Worm (Caenorhabditis elegans): ENCODE measurements around the gene eif-2Bgamma.

eif-2Bgamma gene

ce11 chrII:7001405-7001804 is 34.0 kb upstream of the eif-2Bgamma start (continued):
- TF ChIP-seq B0035.1 (tag; optimal IDR thresholded peaks at IDR 0.05) (peak; percentile 16), ztf-25 (GFP tag; IDR thresholded peaks at IDR 0.05) (peak; percentile 95), lin-26 (GFP tag; IDR thresholded peaks at IDR 0.05) (peak; percentile 98), chd-7 (tag; optimal IDR thresholded peaks at IDR 0.05) (peak; percentile 49), snpc-4 (GFP tag; optimal IDR thresholded peaks at IDR 0.05) (peak; percentile 6), snpc-4 (tag; optimal IDR thresholded peaks at IDR 0.05) (peak in 2 of 4 experiments; percentile 28 to 56), athp-1 (tag; optimal IDR thresholded peaks at IDR 0.05) (peak; percentile 63), ceh-40 (GFP tag; IDR thresholded peaks at IDR 0.05) (peak; percentile 74; the same call in 1 of the 2 replicates), F33H1.4 (GFP tag; IDR thresholded peaks at IDR 0.05) (peak; percentile 52)

- no peak for TF ChIP-seq ekl-4 (GFP tag; IDR thresholded peaks at IDR 0.05)
- TF ChIP-seq bed-1 (GFP tag; IDR thresholded peaks at IDR 0.05) = no peak
- TF ChIP-seq F23B12.7 (tag; optimal IDR thresholded peaks at IDR 0.05; ENCODE audit: insufficient read depth) = no peak
- TF ChIP-seq ztf-25 (GFP tag; IDR thresholded peaks at IDR 0.05) = no peak
- TF ChIP-seq nhr-80 (tag; optimal IDR thresholded peaks at IDR 0.05) = no peak
- TF ChIP-seq lir-1 (GFP tag; conservative IDR thresholded peaks at IDR 0.05) = no peak
- TF ChIP-seq hlh-12 (tag; optimal IDR thresholded peaks at IDR 0.05) = no peak
- no peak for TF ChIP-seq Y95B8A.8 (GFP tag; IDR thresholded peaks at IDR 0.05)
- TF ChIP-seq lin-35 (GFP tag; optimal IDR thresholded peaks at IDR 0.05) = no peak
- TF ChIP-seq unc-62 (GFP tag; optimal IDR thresholded peaks at IDR 0.05) = no peak
- TF ChIP-seq ztf-18 (tag; optimal IDR thresholded peaks at IDR 0.05) = no peak
- TF ChIP-seq tbp1 (GFP tag; optimal IDR thresholded peaks at IDR 0.05) = no peak
- no peak for TF ChIP-seq Y67H2A.10 (GFP tag; conservative IDR thresholded peaks at IDR 0.05)
- TF ChIP-seq C06A6.2 (GFP tag; conservative IDR thresholded peaks at IDR 0.05) = no peak
- no peak for TF ChIP-seq aptf-2 (GFP tag; conservative IDR thresholded peaks at IDR 0.05)
- no peak for TF ChIP-seq akir-1 (GFP tag; optimal IDR thresholded peaks at IDR 0.05)
- no peak for TF ChIP-seq mel-28 (tag; optimal IDR thresholded peaks at IDR 0.05; ENCODE audit: borderline replicate concordance)
- no peak for TF ChIP-seq snpc-1.3 (tag; optimal IDR thresholded peaks at IDR 0.05; ENCODE audit: insufficient read depth)
- TF ChIP-seq somi-1 (GFP tag; optimal IDR thresholded peaks at IDR 0.05) = no peak
- TF ChIP-seq sptf-2 (GFP tag; optimal IDR thresholded peaks at IDR 0.05) = no peak
Measured at ce11 chrII:6995583-6995982, 28.1 kb upstream of the eif-2Bgamma start.

ce11 chrII:6994677-6995076 is 27.2 kb upstream of the eif-2Bgamma start, which contains the start of gene unc-104:
TSS of gene unc-104 (plus strand) at chrII:6994987.
- TF ChIP-seq F22D6.2 (tag; optimal IDR thresholded peaks at IDR 0.05) (no peak), F52B5.7 (tag; optimal IDR thresholded peaks at IDR 0.05) (no peak), ztf-22 (GFP tag; optimal IDR thresholded peaks at IDR 0.05) (no peak), dpff-1 (tag; optimal IDR thresholded peaks at IDR 0.05) (no peak), madf-8 (GFP tag; conservative IDR thresholded peaks at IDR 0.05) (no peak), attf-5 (GFP tag; optimal IDR thresholded peaks at IDR 0.05) (no peak), let-526 (GFP tag; IDR thresholded peaks at IDR 0.05) (no peak), atf-7 (tag; optimal IDR thresholded peaks at IDR 0.05) (no peak), die-1 (tag; optimal IDR thresholded peaks at IDR 0.05) (no peak), hlh-26 (GFP tag; conservative IDR thresholded peaks at IDR 0.05) (no peak), nhr-120 (GFP tag; IDR thresholded peaks at IDR 0.05) (no peak), xnd-1 (tag; optimal IDR thresholded peaks at IDR 0.05) (no peak), mxl-1 (tag; optimal IDR thresholded peaks at IDR 0.05) (no peak)

Measured in whole organism, young adult.